Worm (Caenorhabditis elegans) whole organism, young adult: ENCODE measurements around the gene F18A11.5.
"Not testable (repeated sequence)": the region's sequence is repeated elsewhere in the genome, so short reads cannot be mapped to it uniquely, and the experiment has no call there.

Experiments used
- akir-1 ChIP-seq: fragments of 200-800 bp; sonication (Bioruptor generic); optimal IDR thresholded peaks from 2 replicates; lab custom pipeline; 2018; ENCODE audit warnings: mild to moderate bottlenecking, missing genetic modification characterization, moderate library complexity, missing compliant biosample characterization
- lin-54 ChIP-seq: fragments of 200-800 bp; sonication (Bioruptor generic); optimal IDR thresholded peaks from 2 replicates; lab custom pipeline; 2018; ENCODE audit warnings: mild to moderate bottlenecking, missing genetic modification characterization, missing compliant biosample characterization
- lsl-1 ChIP-seq: fragments of 200-800 bp; sonication (Bioruptor generic); optimal IDR thresholded peaks from 2 replicates; lab custom pipeline; 2018; ENCODE audit warnings: mild to moderate bottlenecking, missing genetic modification characterization, moderate library complexity, missing compliant biosample characterization
- madf-6 ChIP-seq: fragments of 200-800 bp; sonication (Bioruptor generic); IDR thresholded peaks from 2 replicates; pipeline ENCODE4 v1.3.6; 2022; ENCODE audit warnings: missing genetic modification reagents, missing genetic modification characterization, missing compliant biosample characterization
- mxl-1 ChIP-seq: sonication (generic microtip); optimal IDR thresholded peaks from 2 replicates; lab custom pipeline; 2016; ENCODE audit warnings: missing genetic modification characterization, missing compliant biosample characterization
- snpc-4 ChIP-seq, 5 experiments: fragments of 150-350 bp in 1 of 5; sonication (generic microtip) in 4 of 5; optimal IDR thresholded peaks; 2 replicates each; lab custom pipeline; 2014 to 2018; ENCODE audit warnings: missing genetic modification characterization in 5 of 5, missing biosample characterization in 3 of 5, antibody characterized with exemption in 2 of 5, mild to moderate bottlenecking in 2 of 5, missing compliant biosample characterization in 2 of 5, missing genotype in 2 of 5, moderate library complexity in 2 of 5, missing genetic modification reagents in 1 of 5
- unc-130 ChIP-seq: sonication (generic microtip); optimal IDR thresholded peaks from 2 replicates; lab custom pipeline; 2016; ENCODE audit warnings: missing genetic modification reagents, missing genetic modification characterization, missing compliant biosample characterization
- unc-62 ChIP-seq: fragments of 150-350 bp; optimal IDR thresholded peaks from 2 replicates; lab custom pipeline; 2014; ENCODE audit warnings: missing biosample characterization, missing genetic modification reagents, missing genetic modification characterization
- zim-3 ChIP-seq: sonication (generic microtip); optimal IDR thresholded peaks from 2 replicates; lab custom pipeline; 2017; ENCODE audit warnings: mild to moderate bottlenecking, missing genetic modification characterization, moderate library complexity, missing compliant biosample characterization

DNA sequence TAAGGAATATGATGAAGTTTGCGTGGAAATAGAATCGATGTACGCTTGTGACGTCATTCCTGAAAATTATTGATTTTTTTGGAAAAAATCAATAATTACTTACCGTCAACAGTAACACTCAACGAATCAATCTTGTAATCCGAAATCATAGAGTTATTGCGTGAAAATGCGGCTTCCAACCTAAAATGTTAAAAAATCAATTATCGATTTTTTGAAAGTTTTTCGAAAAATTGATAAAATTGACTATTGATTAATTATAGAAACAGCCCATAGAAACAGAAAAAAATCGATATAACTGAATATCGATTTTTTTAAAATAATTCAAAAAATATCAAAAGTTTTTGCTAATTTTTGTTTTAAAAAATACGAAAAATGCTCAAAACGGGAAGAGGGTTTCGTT lies 33.0 kb upstream of the F18A11.5 start, which contains the start of gene F42G4.7:
- TF ChIP-seq madf-6 (GFP tag; lab: Robert Waterston, UW); mxl-1 (tag; lab: Kevin White, UChicago); lsl-1; zim-3 (tag; lab: Kevin White, UChicago); unc-130; lin-54; unc-62 (GFP tag; lab: Kevin White, UChicago); snpc-4 (GFP tag; optimal IDR thresholded peaks at IDR 0.05; lab: Kevin White, UChicago); snpc-4 (tag; optimal IDR thresholded peaks at IDR 0.05; lab: Kevin White, UChicago); akir-1 (GFP tag; lab: Kevin White, UChicago): not testable (repeated sequence)
